Worm (Caenorhabditis elegans) whole organism, early embryonic: ENCODE data around the gene T10C6.10.
"Not testable (repeated sequence)": the region's sequence is repeated elsewhere in the genome, so short reads cannot be mapped to it uniquely, and the experiment has no call there.

Experiments
- F13C5.2 ChIP-seq: sonication (generic microtip); optimal IDR thresholded peaks from 2 replicates; lab custom pipeline; 2017; ENCODE audit warnings: mild to moderate bottlenecking, missing genetic modification characterization, inconsistent platforms, missing compliant biosample characterization
- aly-1 ChIP-seq: sonication (generic microtip); optimal IDR thresholded peaks from 2 replicates; lab custom pipeline; 2016; ENCODE audit warnings: missing genetic modification characterization, missing compliant biosample characterization
- ama-1 ChIP-seq: fragments of 150-350 bp; optimal IDR thresholded peaks from 2 replicates; lab custom pipeline; 2014
- pes-1 ChIP-seq: fragments of 200-800 bp; sonication (Bioruptor generic); IDR thresholded peaks from 2 replicates; pipeline ENCODE4 v1.3.6; 2022; ENCODE audit warnings: missing genetic modification reagents, missing genetic modification characterization, missing compliant biosample characterization
- scrt-1 ChIP-seq: fragments of 200-800 bp; sonication (Bioruptor generic); IDR thresholded peaks from 2 replicates; pipeline ENCODE4 v1.3.6; 2022; ENCODE audit warnings: missing genetic modification characterization, missing compliant biosample characterization

ce11 chrV:15991850-15992249 is 44.4 kb upstream of the T10C6.10 start, which contains the start of gene C06C6.7:
- TF ChIP-seq aly-1; ama-1 (lab: Kevin White, UChicago); scrt-1 (GFP tag; lab: Robert Waterston, UW); pes-1 (GFP tag; lab: Robert Waterston, UW); F13C5.2 (tag; lab: Kevin White, UChicago): not testable (repeated sequence)
